Worm (Caenorhabditis elegans): ENCODE measurements around the gene C27H6.9.

ce11 chrV:9948840-9949239 lies 33.8 kb upstream of the C27H6.9 start, which contains the start of gene nlp-58:
- TF ChIP-seq ztf-11 (tag; optimal IDR thresholded peaks at IDR 0.05) (no peak), elt-3 (tag; optimal IDR thresholded peaks at IDR 0.05) (no peak), skn-1 (tag; optimal IDR thresholded peaks at IDR 0.05) (no peak), lin-13 (GFP tag; optimal IDR thresholded peaks at IDR 0.05) (no peak)

Measured in whole organism, L2 larva.